Worm (Caenorhabditis elegans) whole organism, L3 larva: Measurements from ENCODE around the gene gfat-1.

Experiments
- R02D3.7 ChIP-seq: fragments of 150-350 bp; optimal IDR thresholded peaks from 2 replicates; lab custom pipeline; 2014; ENCODE audit warnings: missing biosample characterization, missing genetic modification characterization
- ZK546.5 ChIP-seq: sonication (generic microtip); optimal IDR thresholded peaks from 2 replicates; lab custom pipeline; 2017; ENCODE audit warnings: missing biosample characterization, missing genetic modification characterization
- aly-2 ChIP-seq: fragments of 150-350 bp; optimal IDR thresholded peaks from 2 replicates; lab custom pipeline; 2014; ENCODE audit warnings: missing biosample characterization, missing genetic modification characterization
- ama-1 ChIP-seq: fragments of 150-350 bp; optimal IDR thresholded peaks from 2 replicates; lab custom pipeline; 2018
- ceh-16 ChIP-seq: sonication (generic microtip); optimal IDR thresholded peaks from 2 replicates; lab custom pipeline; 2017; ENCODE audit warnings: missing biosample characterization, missing genetic modification characterization
- ceh-28 ChIP-seq: fragments of 150-350 bp; optimal IDR thresholded peaks from 2 replicates; lab custom pipeline; 2014; ENCODE audit warnings: missing biosample characterization, missing genetic modification reagents, missing genetic modification characterization
- ceh-82 ChIP-seq: fragments of 150-350 bp; optimal IDR thresholded peaks from 2 replicates; lab custom pipeline; 2014; ENCODE audit warnings: missing biosample characterization, missing genetic modification characterization
- ceh-9 ChIP-seq: sonication (generic microtip); optimal IDR thresholded peaks from 2 replicates; lab custom pipeline; 2018; ENCODE audit warnings: missing biosample characterization, missing genetic modification characterization
- daf-12 ChIP-seq: fragments of 150-350 bp; optimal IDR thresholded peaks from 2 replicates; lab custom pipeline; 2014; ENCODE audit warnings: missing biosample characterization, missing genetic modification reagents, missing genetic modification characterization
- egl-27 ChIP-seq: sonication (generic microtip); optimal IDR thresholded peaks from 4 replicates; lab custom pipeline; 2017; ENCODE audit warnings: missing biosample characterization, missing genetic modification reagents, missing genetic modification characterization
- egl-5 ChIP-seq: fragments of 150-350 bp; optimal IDR thresholded peaks from 2 replicates; lab custom pipeline; 2017; ENCODE audit warnings: missing biosample characterization, missing genetic modification reagents, missing genetic modification characterization, inconsistent platforms
- elt-1 ChIP-seq: fragments of 150-350 bp; optimal IDR thresholded peaks from 2 replicates; lab custom pipeline; 2014; ENCODE audit warnings: missing biosample characterization, missing genetic modification characterization
- elt-2 ChIP-seq: sonication (generic microtip); optimal IDR thresholded peaks from 2 replicates; lab custom pipeline; 2016; ENCODE audit warnings: missing genetic modification reagents, mild to moderate bottlenecking, missing genetic modification characterization, missing compliant biosample characterization
- elt-3 ChIP-seq, 3 experiments: fragments of 150-350 bp in 1 of 3; sonication (generic microtip) in 2 of 3; optimal IDR thresholded peaks; 2 replicates in 2 of 3; 4 replicates in 1 of 3; lab custom pipeline; 2014 to 2017; ENCODE audit warnings: missing biosample characterization in 3 of 3, missing genetic modification characterization in 3 of 3
- eor-1 ChIP-seq, 2 experiments: fragments of 150-350 bp; optimal IDR thresholded peaks; 2 replicates each; lab custom pipeline; 2014 to 2018; ENCODE audit warnings: missing biosample characterization in 2 of 2, missing genetic modification characterization in 2 of 2
- fkh-2 ChIP-seq: fragments of 150-350 bp; optimal IDR thresholded peaks from 2 replicates; lab custom pipeline; 2014; ENCODE audit warnings: missing biosample characterization, missing genetic modification reagents, missing genetic modification characterization
- hmg-11 ChIP-seq: sonication (generic microtip); optimal IDR thresholded peaks from 2 replicates; lab custom pipeline; 2016; ENCODE audit warnings: missing genetic modification characterization, missing compliant biosample characterization
- jun-1 ChIP-seq: fragments of 150-350 bp; optimal IDR thresholded peaks from 2 replicates; lab custom pipeline; 2014; ENCODE audit warnings: missing biosample characterization, missing genetic modification reagents, missing genetic modification characterization
- lin-15B ChIP-seq: fragments of 150-350 bp; optimal IDR thresholded peaks from 2 replicates; lab custom pipeline; 2014; ENCODE audit warnings: missing biosample characterization, missing genetic modification characterization
- lin-39 ChIP-seq: fragments of 150-350 bp; optimal IDR thresholded peaks from 2 replicates; lab custom pipeline; 2018; ENCODE audit warnings: missing biosample characterization, missing genetic modification reagents, missing genetic modification characterization
- mdl-1 ChIP-seq: fragments of 150-350 bp; optimal IDR thresholded peaks from 2 replicates; lab custom pipeline; 2014; ENCODE audit warnings: missing biosample characterization, missing genetic modification characterization
- mml-1 ChIP-seq: fragments of 150-350 bp; sonication (generic microtip); optimal IDR thresholded peaks from 3 replicates; lab custom pipeline; 2014; ENCODE audit warnings: missing biosample characterization, missing genetic modification characterization
- nfya-1 ChIP-seq: sonication (generic microtip); optimal IDR thresholded peaks from 2 replicates; lab custom pipeline; 2017; ENCODE audit warnings: missing genetic modification characterization, mild to moderate bottlenecking, missing compliant biosample characterization, antibody characterized with exemption, moderate library complexity; ENCODE audit not compliant: insufficient read depth
- nhr-11 ChIP-seq: fragments of 150-350 bp; optimal IDR thresholded peaks from 2 replicates; lab custom pipeline; 2014; ENCODE audit warnings: missing biosample characterization, missing genetic modification characterization
- nhr-23 ChIP-seq: fragments of 150-350 bp; optimal IDR thresholded peaks from 2 replicates; lab custom pipeline; 2014; ENCODE audit warnings: missing biosample characterization, missing genetic modification reagents, missing genetic modification characterization
- nhr-237 ChIP-seq: fragments of 150-350 bp; optimal IDR thresholded peaks from 2 replicates; lab custom pipeline; 2014; ENCODE audit warnings: missing biosample characterization, missing genetic modification characterization
- nhr-25 ChIP-seq: sonication (generic microtip); optimal IDR thresholded peaks from 2 replicates; lab custom pipeline; 2017; ENCODE audit warnings: missing biosample characterization, missing genetic modification characterization
- nhr-28 ChIP-seq: fragments of 150-350 bp; optimal IDR thresholded peaks from 2 replicates; lab custom pipeline; 2014; ENCODE audit warnings: missing biosample characterization, missing genetic modification characterization
- nhr-43 ChIP-seq: sonication (generic microtip); optimal IDR thresholded peaks from 2 replicates; lab custom pipeline; 2016; ENCODE audit warnings: mild to moderate bottlenecking, missing genetic modification characterization, missing compliant biosample characterization; ENCODE audit not compliant: poor library complexity, severe bottlenecking
- nhr-67 ChIP-seq: fragments of 150-350 bp; optimal IDR thresholded peaks from 2 replicates; lab custom pipeline; 2014; ENCODE audit warnings: missing biosample characterization, missing genetic modification characterization
- nhr-76 ChIP-seq: fragments of 150-350 bp; sonication (generic microtip); optimal IDR thresholded peaks from 5 replicates; lab custom pipeline; 2014; ENCODE audit warnings: missing biosample characterization, missing genetic modification characterization
- nhr-77 ChIP-seq: fragments of 150-350 bp; optimal IDR thresholded peaks from 2 replicates; lab custom pipeline; 2014; ENCODE audit warnings: missing biosample characterization, missing genetic modification characterization
- pha-4 ChIP-seq: fragments of 150-350 bp; optimal IDR thresholded peaks from 2 replicates; lab custom pipeline; 2014; ENCODE audit warnings: missing biosample characterization, missing genetic modification reagents, missing genetic modification characterization
- pqm-1 ChIP-seq: fragments of 150-350 bp; optimal IDR thresholded peaks from 2 replicates; lab custom pipeline; 2017; ENCODE audit warnings: missing biosample characterization, missing genetic modification characterization, inconsistent platforms
- sea-2 ChIP-seq: fragments of 150-350 bp; sonication (generic microtip); optimal IDR thresholded peaks from 4 replicates; lab custom pipeline; 2014; ENCODE audit warnings: missing biosample characterization, missing genetic modification reagents, missing genetic modification characterization
- skn-1 ChIP-seq: fragments of 150-350 bp; optimal IDR thresholded peaks from 2 replicates; lab custom pipeline; 2014; ENCODE audit warnings: missing biosample characterization, missing genetic modification characterization
- snpc-4 ChIP-seq: fragments of 150-350 bp; optimal IDR thresholded peaks from 2 replicates; lab custom pipeline; 2014; ENCODE audit warnings: missing biosample characterization, missing genetic modification characterization
- tbx-2 ChIP-seq: sonication (generic microtip); optimal IDR thresholded peaks from 2 replicates; lab custom pipeline; 2016; ENCODE audit warnings: mild to moderate bottlenecking, missing genetic modification characterization, missing compliant biosample characterization
- unc-39 ChIP-seq: sonication (generic microtip); optimal IDR thresholded peaks from 4 replicates; lab custom pipeline; 2017; ENCODE audit warnings: missing biosample characterization, missing genetic modification characterization
- zag-1 ChIP-seq: fragments of 150-350 bp; optimal IDR thresholded peaks from 2 replicates; lab custom pipeline; 2014; ENCODE audit warnings: missing biosample characterization, missing genetic modification characterization
- ztf-4 ChIP-seq: fragments of 150-350 bp; optimal IDR thresholded peaks from 2 replicates; lab custom pipeline; 2014; ENCODE audit warnings: missing biosample characterization, missing genetic modification characterization

gfat-1 gene

DNA sequence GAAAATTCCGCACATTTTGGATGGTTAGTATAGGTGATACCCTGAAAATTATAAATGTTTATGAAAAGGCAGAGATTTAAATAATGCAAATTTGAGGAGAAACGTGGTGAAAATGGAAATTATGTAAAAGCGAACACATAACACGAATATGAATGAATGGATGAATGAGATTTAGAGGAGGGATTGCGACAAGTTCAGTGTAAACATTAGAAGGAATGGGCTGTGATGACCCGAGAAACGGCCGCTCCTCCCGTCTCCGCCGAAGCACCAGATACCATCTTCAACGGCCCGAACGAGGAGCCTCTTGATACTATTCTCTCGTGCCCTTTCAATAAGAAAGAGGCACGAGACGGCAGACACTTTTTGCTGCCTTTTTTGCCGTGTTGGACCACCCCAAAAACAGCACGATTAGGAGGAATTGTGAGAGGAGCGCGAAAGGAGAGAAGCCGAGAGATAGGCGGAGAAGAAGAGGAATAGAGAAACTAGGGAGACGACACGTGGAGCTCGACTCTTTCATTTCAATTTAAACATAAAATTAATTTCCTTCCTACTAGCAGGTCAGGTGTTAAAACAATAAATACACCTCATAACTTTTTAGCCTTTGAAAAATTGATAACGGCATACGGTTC, at the start of gene gfat-1:
gfat-1 (minus strand) TSS at position 51 of the 629 bp plus-strand sequence.
- TF ChIP-seq mdl-1 (tag; lab: Kevin White, UChicago) (peak; percentile 45), hmg-11 (no peak), nhr-76 (no peak), lin-39 (tag; lab: Kevin White, UChicago) (peak; percentile 24), pqm-1 (tag; lab: Kevin White, UChicago) (no peak), lin-15B (tag; lab: Kevin White, UChicago) (peak; percentile 1)

ce11 chrII:11644535-11644934, 49.3 kb upstream of the gfat-1 start:
- TF ChIP-seq ztf-4 (tag; lab: Kevin White, UChicago) = no peak
- TF ChIP-seq R02D3.7 (tag; lab: Kevin White, UChicago) = no peak
- TF ChIP-seq daf-12 = no peak
- TF ChIP-seq elt-1 = no peak
- TF ChIP-seq egl-5 = no peak
- TF ChIP-seq nhr-237 (tag; lab: Kevin White, UChicago) = no peak
- TF ChIP-seq lin-39 (tag; lab: Kevin White, UChicago) = no peak
- no peak for TF ChIP-seq jun-1 (tag; lab: Kevin White, UChicago)
- TF ChIP-seq aly-2 = no peak
- TF ChIP-seq egl-27 (tag; lab: Kevin White, UChicago) = no peak
- TF ChIP-seq sea-2 (GFP tag; lab: Kevin White, UChicago) = no peak
- no peak for TF ChIP-seq hmg-11
- no peak for TF ChIP-seq skn-1 (tag; lab: Kevin White, UChicago)
- no peak for TF ChIP-seq fkh-2 (tag; lab: Kevin White, UChicago)
- TF ChIP-seq, all 47 proteins: peak for 0

DNA sequence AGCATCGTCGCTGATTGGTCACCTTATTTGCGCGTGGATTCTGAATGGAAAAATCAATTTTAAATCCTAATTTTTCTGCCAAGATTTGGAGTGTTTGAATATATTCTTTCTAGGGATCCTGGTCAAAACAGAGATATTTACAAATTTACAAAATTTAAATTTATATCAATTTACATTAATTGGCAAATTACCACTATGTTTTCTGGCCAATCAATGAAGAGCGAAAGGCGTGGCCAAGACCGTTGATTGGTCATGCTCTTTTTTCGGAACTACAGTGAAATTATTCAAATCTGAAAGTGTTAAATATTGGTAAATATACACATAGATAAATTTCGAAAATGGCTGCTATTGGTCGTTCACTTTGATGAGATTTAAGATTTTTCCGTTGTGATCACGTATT, 47.5 kb upstream of the gfat-1 start:
- no peak for TF ChIP-seq ceh-16
- no peak for TF ChIP-seq nhr-23 (tag; lab: Kevin White, UChicago)
- TF ChIP-seq daf-12 = no peak
- TF ChIP-seq tbx-2 (tag; lab: Kevin White, UChicago) = no peak
- TF ChIP-seq nfya-1 (tag; lab: Kevin White, UChicago) = peak; percentile 67
- no peak for TF ChIP-seq ceh-82 (tag; lab: Kevin White, UChicago)

DNA sequence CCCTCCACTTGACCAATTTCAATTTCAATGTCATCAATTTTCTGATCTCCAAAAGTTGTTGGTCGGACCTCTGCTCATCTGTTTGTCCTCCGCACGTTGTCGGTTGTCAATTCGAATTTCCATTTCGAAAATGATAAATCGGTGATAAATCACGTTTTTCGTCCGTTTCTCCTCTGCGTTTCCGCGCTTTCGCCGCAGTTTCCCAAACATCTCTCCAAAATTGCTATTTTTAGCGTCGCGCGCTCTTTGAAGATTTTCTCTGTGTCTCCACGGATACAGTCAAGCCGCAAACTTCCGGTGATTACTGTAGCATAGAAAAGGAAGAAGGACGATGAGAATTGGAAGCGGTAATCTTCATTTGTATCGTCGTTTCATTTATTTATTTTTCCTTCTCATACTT, 46.8 kb upstream of the gfat-1 start:
- no peak for TF ChIP-seq jun-1 (tag; lab: Kevin White, UChicago)
- peak; percentile 51 for TF ChIP-seq nhr-23 (tag; lab: Kevin White, UChicago)
- TF ChIP-seq ceh-82 (tag; lab: Kevin White, UChicago) = no peak
- no peak for TF ChIP-seq egl-5
- TF ChIP-seq nfya-1 (tag; lab: Kevin White, UChicago) = peak; percentile 20
- no peak for TF ChIP-seq skn-1 (tag; lab: Kevin White, UChicago)
- TF ChIP-seq fkh-2 (tag; lab: Kevin White, UChicago) = no peak
- TF ChIP-seq elt-3 (tag; optimal IDR thresholded peaks at IDR 0.05; lab: Kevin White, UChicago) = no peak
- no peak for TF ChIP-seq egl-27 (tag; lab: Kevin White, UChicago)
- no peak for TF ChIP-seq ceh-16
- no peak for TF ChIP-seq elt-2 (tag; lab: Kevin White, UChicago)
- peak; percentile 64 for TF ChIP-seq nhr-43 (tag; lab: Kevin White, UChicago)
- peak; percentile 17 for TF ChIP-seq ama-1 (lab: Kevin White, UChicago)
- no peak for TF ChIP-seq ceh-9 (tag; lab: Kevin White, UChicago)
- TF ChIP-seq R02D3.7 (tag; lab: Kevin White, UChicago) = no peak
- TF ChIP-seq unc-39 = no peak
- TF ChIP-seq snpc-4 (tag; lab: Kevin White, UChicago) = no peak
- no peak for TF ChIP-seq aly-2
- no peak for TF ChIP-seq zag-1 (tag; lab: Kevin White, UChicago)
- peak; percentile 39 for TF ChIP-seq nhr-25 (tag; lab: Kevin White, UChicago)
- TF ChIP-seq tbx-2 (tag; lab: Kevin White, UChicago) = peak; percentile 48
- no peak for TF ChIP-seq mml-1 (tag; lab: Kevin White, UChicago)
- TF ChIP-seq hmg-11 = no peak

- no peak for TF ChIP-seq nhr-11
- no peak for TF ChIP-seq nhr-28 (tag; lab: Kevin White, UChicago)
- no peak for TF ChIP-seq nhr-77 (tag; lab: Kevin White, UChicago)
- TF ChIP-seq ceh-28 = no peak
- TF ChIP-seq eor-1 (tag; optimal IDR thresholded peaks at IDR 0.05; lab: Kevin White, UChicago) = no peak
- TF ChIP-seq egl-5 = no peak
- TF ChIP-seq mdl-1 (tag; lab: Kevin White, UChicago) = no peak
- TF ChIP-seq nhr-25 (tag; lab: Kevin White, UChicago) = no peak
- TF ChIP-seq ceh-9 (tag; lab: Kevin White, UChicago) = no peak
- TF ChIP-seq nfya-1 (tag; lab: Kevin White, UChicago) = no peak
- no peak for TF ChIP-seq ceh-82 (tag; lab: Kevin White, UChicago)
- no peak for TF ChIP-seq lin-39 (tag; lab: Kevin White, UChicago)
- no peak for TF ChIP-seq nhr-67 (tag; lab: Kevin White, UChicago)
- TF ChIP-seq ZK546.5 = no peak
- no peak for TF ChIP-seq mml-1 (tag; lab: Kevin White, UChicago)
- TF ChIP-seq nhr-23 (tag; lab: Kevin White, UChicago) = no peak
- no peak for TF ChIP-seq pha-4 (tag; lab: Kevin White, UChicago)
Observed at ce11 chrII:11637817-11638216, 42.6 kb upstream of the gfat-1 start.
